Fruit fly (Drosophila melanogaster) whole organism, wandering third instar larva: ENCODE measurements around the gene CG9014.

Experiments
- Abd-B ChIP-seq: fragments of >200 bp; optimal IDR thresholded peaks from 2 replicates; lab custom pipeline; 2017; ENCODE audit warnings: missing biosample characterization, missing genetic modification characterization
- CG32264 ChIP-seq: fragments of 200-800 bp; sonication (Bioruptor generic); optimal IDR thresholded peaks from 2 replicates; lab custom pipeline; 2016; ENCODE audit warnings: missing biosample characterization, missing genetic modification characterization
- CG9705 ChIP-seq: fragments of 200-800 bp; sonication (Bioruptor generic); optimal IDR thresholded peaks from 2 replicates; lab custom pipeline; 2018; ENCODE audit warnings: missing biosample characterization, mild to moderate bottlenecking, missing genetic modification characterization
- Dfd ChIP-seq: fragments of >200 bp; optimal IDR thresholded peaks from 2 replicates; lab custom pipeline; 2017; ENCODE audit warnings: missing biosample characterization, missing genetic modification characterization
- Dif ChIP-seq: fragments of 200-275, 200-300 bp; sonication (Bioruptor generic); optimal IDR thresholded peaks from 2 replicates; lab custom pipeline; 2018; ENCODE audit warnings: missing biosample characterization, missing genetic modification characterization; ENCODE audit not compliant: partially characterized antibody
- HLH106 ChIP-seq: fragments of 200-800 bp; optimal IDR thresholded peaks from 3 replicates; lab custom pipeline; 2019; ENCODE audit warnings: missing biosample characterization, mild to moderate bottlenecking, missing genetic modification characterization, moderate library complexity
- Hr78 ChIP-seq: fragments of >200 bp; optimal IDR thresholded peaks from 2 replicates; lab custom pipeline; 2017; ENCODE audit warnings: missing biosample characterization, missing genetic modification characterization
- Rel ChIP-seq, 2 experiments: fragments of 200-800 bp; sonication (Bioruptor generic) in 1 of 2; optimal IDR thresholded peaks; 2 replicates in 1 of 2; 3 replicates in 1 of 2; lab custom pipeline; 2016 to 2019; ENCODE audit warnings: mild to moderate bottlenecking in 2 of 2, missing biosample characterization in 2 of 2, missing genetic modification characterization in 2 of 2, moderate library complexity in 1 of 2
- Sp1 ChIP-seq: fragments of 200-800 bp; sonication (Bioruptor generic); optimal IDR thresholded peaks from 3 replicates; lab custom pipeline; 2019; ENCODE audit warnings: missing biosample characterization, mild to moderate bottlenecking, missing genetic modification characterization, moderate library complexity
- Vsx2 ChIP-seq: fragments of 200-300, 225-300 bp; sonication (Bioruptor generic); optimal IDR thresholded peaks from 2 replicates; lab custom pipeline; 2018; ENCODE audit warnings: missing biosample characterization, missing genetic modification characterization; ENCODE audit not compliant: partially characterized antibody
- jim ChIP-seq: fragments of 175-275, 200-325 bp; sonication (Bioruptor generic); optimal IDR thresholded peaks from 2 replicates; lab custom pipeline; 2016; ENCODE audit warnings: missing biosample characterization, mild to moderate bottlenecking, missing genetic modification characterization
- psq ChIP-seq: fragments of 200-800 bp; sonication (Bioruptor generic); optimal IDR thresholded peaks from 3 replicates; lab custom pipeline; 2017; ENCODE audit warnings: missing biosample characterization, mild to moderate bottlenecking, missing genetic modification characterization, moderate library complexity
- sage ChIP-seq: fragments of 200-800 bp; sonication (Bioruptor generic); optimal IDR thresholded peaks from 2 replicates; lab custom pipeline; 2016; ENCODE audit warnings: missing biosample characterization, mild to moderate bottlenecking, missing genetic modification characterization
- woc ChIP-seq: sonication (Bioruptor generic); optimal IDR thresholded peaks from 2 replicates; lab custom pipeline; 2016; ENCODE audit warnings: missing biosample characterization, mild to moderate bottlenecking, missing genetic modification characterization

- TF ChIP-seq Dif (GFP tag; lab: Kevin White, UChicago) = no peak
- TF ChIP-seq Hr78 = no peak
- TF ChIP-seq jim (GFP tag; lab: Kevin White, UChicago) = no peak
- no peak for TF ChIP-seq psq (GFP tag; lab: Kevin White, UChicago)
- no peak for TF ChIP-seq Dfd
- no peak for TF ChIP-seq Vsx2 (GFP tag; lab: Kevin White, UChicago)
- TF ChIP-seq Rel (GFP tag; optimal IDR thresholded peaks at IDR 0.05; lab: Kevin White, UChicago) = no peak
- TF ChIP-seq Rel (tag; optimal IDR thresholded peaks at IDR 0.05; lab: Kevin White, UChicago) = no peak
- no peak for TF ChIP-seq woc (GFP tag; lab: Kevin White, UChicago)
- TF ChIP-seq CG32264 (GFP tag; lab: Kevin White, UChicago) = no peak
- no peak for TF ChIP-seq Abd-B (GFP tag; lab: Kevin White, UChicago)
- no peak for TF ChIP-seq sage (GFP tag; lab: Kevin White, UChicago)
- TF ChIP-seq Sp1 (GFP tag; lab: Kevin White, UChicago) = no peak
- no peak for TF ChIP-seq HLH106 (tag; lab: Kevin White, UChicago)
- no peak for TF ChIP-seq CG9705 (GFP tag; lab: Kevin White, UChicago)
Measured at dm6 chr2L:13707915-13708314, 15.5 kb downstream of the CG9014 start, which contains the start of gene Gpo3.
